Fruit fly (Drosophila melanogaster) whole organism, embryonic: ENCODE measurements around the gene sro.

Experiments used
- Atf6 ChIP-seq: fragments of 200-800 bp; sonication (Bioruptor generic); IDR thresholded peaks from 2 replicates; pipeline ENCODE4 v1.3.6; 2022; ENCODE audit warnings: missing biosample characterization, missing genetic modification characterization
- CG10543 ChIP-seq: fragments of 200-800 bp; sonication (Bioruptor generic); optimal IDR thresholded peaks from 3 replicates; lab custom pipeline; 2017; ENCODE audit warnings: missing biosample characterization, mild to moderate bottlenecking, missing genetic modification characterization, moderate library complexity
- CG10979 ChIP-seq: fragments of 200-800 bp; sonication (Bioruptor generic); optimal IDR thresholded peaks from 2 replicates; lab custom pipeline; 2018; ENCODE audit warnings: missing biosample characterization, mild to moderate bottlenecking, missing genetic modification characterization, moderate library complexity
- CG11504 ChIP-seq: fragments of 200-800 bp; sonication (Bioruptor generic); optimal IDR thresholded peaks from 3 replicates; lab custom pipeline; 2019; ENCODE audit warnings: missing biosample characterization, mild to moderate bottlenecking, missing genetic modification characterization, moderate library complexity
- CG12769 ChIP-seq: fragments of 200-800 bp; sonication (Bioruptor generic); optimal IDR thresholded peaks from 2 replicates; lab custom pipeline; 2019; ENCODE audit warnings: missing biosample characterization, mild to moderate bottlenecking, missing genetic modification characterization, moderate library complexity
- CG18011 ChIP-seq: fragments of 200-800 bp; sonication (Bioruptor generic); optimal IDR thresholded peaks from 2 replicates; lab custom pipeline; 2017; ENCODE audit warnings: missing biosample characterization, missing genetic modification characterization, mild to moderate bottlenecking, moderate library complexity, missing genotype
- CG30431 ChIP-seq: fragments of 200-800 bp; sonication (Bioruptor generic); optimal IDR thresholded peaks from 2 replicates; lab custom pipeline; 2017; ENCODE audit warnings: missing biosample characterization, missing genetic modification characterization
- CG32772 ChIP-seq: fragments of 200-800 bp; sonication (Bioruptor generic); IDR thresholded peaks from 2 replicates; pipeline ENCODE4 v1.3.6; 2022; ENCODE audit warnings: missing biosample characterization, missing genetic modification characterization
- CG34422 ChIP-seq: fragments of 200-800 bp; sonication (Bioruptor generic); IDR thresholded peaks from 3 replicates; pipeline ENCODE4 v1.3.6; 2022; ENCODE audit warnings: missing biosample characterization, missing genetic modification characterization
- CG6254 ChIP-seq: fragments of 200-800 bp; sonication (Bioruptor generic); optimal IDR thresholded peaks from 3 replicates; lab custom pipeline; 2017; ENCODE audit warnings: mild to moderate bottlenecking, missing biosample characterization, missing genetic modification reagents, missing genetic modification characterization
- CG6654 ChIP-seq: fragments of 200-800 bp; sonication (Bioruptor generic); optimal IDR thresholded peaks from 2 replicates; lab custom pipeline; 2017; ENCODE audit warnings: missing biosample characterization, mild to moderate bottlenecking, missing genetic modification characterization
- CG6765 ChIP-seq: fragments of 200-800 bp; sonication (Bioruptor generic); optimal IDR thresholded peaks from 3 replicates; lab custom pipeline; 2017; ENCODE audit warnings: missing biosample characterization, mild to moderate bottlenecking, missing genetic modification characterization
- CG7271 ChIP-seq: fragments of 200-800 bp; sonication (Bioruptor generic); optimal IDR thresholded peaks from 2 replicates; lab custom pipeline; 2018; ENCODE audit warnings: missing biosample characterization, mild to moderate bottlenecking, missing genetic modification characterization, moderate library complexity
- CG7987 ChIP-seq: fragments of 200-800 bp; sonication (Bioruptor generic); optimal IDR thresholded peaks from 2 replicates; lab custom pipeline; 2018; ENCODE audit warnings: missing biosample characterization, mild to moderate bottlenecking, missing genetic modification characterization, moderate library complexity
- CG8290 ChIP-seq, 3 experiments: fragments of 200-800 bp; sonication (Bioruptor generic); optimal IDR thresholded peaks; 2 replicates each; lab custom pipeline; 2016 to 2019; ENCODE audit warnings: missing biosample characterization in 3 of 3, missing genetic modification characterization in 3 of 3, mild to moderate bottlenecking in 2 of 3, moderate library complexity in 1 of 3
- Dll ChIP-seq: fragments of 200-800 bp; sonication (Bioruptor generic); IDR thresholded peaks from 4 replicates; pipeline ENCODE4 v1.3.6; 2022; ENCODE audit warnings: missing biosample characterization, missing genetic modification characterization; ENCODE audit not compliant: partially characterized antibody
- Drgx ChIP-seq: fragments of 200-800 bp; sonication (Bioruptor generic); IDR thresholded peaks from 2 replicates; pipeline ENCODE4 v1.3.6; 2022; ENCODE audit warnings: missing biosample characterization, missing genetic modification characterization
- Ets65A ChIP-seq: fragments of 200-800 bp; sonication (Bioruptor generic); peaks from one replicate; lab custom pipeline; 2016; ENCODE audit warnings: missing biosample characterization, missing genetic modification characterization
- GATAe ChIP-seq: fragments of 200-800 bp; sonication (Bioruptor generic); conservative IDR thresholded peaks from 2 replicates; pipeline ENCODE4 v1.3.6; 2022; ENCODE audit warnings: missing biosample characterization, missing genetic modification characterization
- HmgD ChIP-seq: fragments of 200-800 bp; sonication (Bioruptor generic); optimal IDR thresholded peaks from 3 replicates; lab custom pipeline; 2016; ENCODE audit warnings: missing biosample characterization, missing genetic modification characterization
- Hr3 ChIP-seq: fragments of 200-800 bp; sonication (Bioruptor generic); optimal IDR thresholded peaks from 3 replicates; lab custom pipeline; 2016; ENCODE audit warnings: missing biosample characterization, missing genetic modification characterization
- Hr78 ChIP-seq, 2 experiments: fragments of 200-800 bp in 1 of 2; fragments of >200 bp in 1 of 2; sonication (Bioruptor generic) in 1 of 2; optimal IDR thresholded peaks; 2 replicates each; lab custom pipeline; 2017 to 2019; ENCODE audit warnings: missing biosample characterization in 2 of 2, missing genetic modification characterization in 2 of 2, mild to moderate bottlenecking in 1 of 2, moderate library complexity in 1 of 2
- Ptx1 ChIP-seq: fragments of 200-800 bp; sonication (Bioruptor generic); IDR thresholded peaks from 2 replicates; pipeline ENCODE4 v1.3.6; 2022; ENCODE audit warnings: missing biosample characterization, missing genetic modification characterization
- Stat92E ChIP-seq, 3 experiments: fragments of >200 bp in 2 of 3; fragments of 200-800 bp in 1 of 3; sonication (Bioruptor generic) in 1 of 3; optimal IDR thresholded peaks; 2 replicates each; lab custom pipeline; 2017 to 2019; ENCODE audit warnings: missing biosample characterization in 3 of 3, missing genetic modification characterization in 3 of 3, mild to moderate bottlenecking in 1 of 3, moderate library complexity in 1 of 3
- ara ChIP-seq: fragments of 200-800 bp; sonication (Bioruptor generic); IDR thresholded peaks from 2 replicates; pipeline ENCODE4 v1.3.6; 2022; ENCODE audit warnings: missing biosample characterization, missing genetic modification characterization
- bcd ChIP-seq: fragments of 200-800 bp; sonication (Bioruptor generic); optimal IDR thresholded peaks from 2 replicates; lab custom pipeline; 2017; ENCODE audit warnings: missing biosample characterization, mild to moderate bottlenecking, missing genetic modification characterization
- bowl ChIP-seq: fragments of 200-800 bp; sonication (Bioruptor generic); IDR thresholded peaks from 2 replicates; pipeline ENCODE4 v1.3.6; 2022; ENCODE audit warnings: missing biosample characterization, missing genetic modification characterization
- crc ChIP-seq: fragments of 200-800 bp; sonication (Bioruptor generic); optimal IDR thresholded peaks from 2 replicates; lab custom pipeline; 2016; ENCODE audit warnings: missing biosample characterization, missing genetic modification characterization
- dmrt11E ChIP-seq: fragments of 200-800 bp; sonication (Bioruptor generic); optimal IDR thresholded peaks from 3 replicates; lab custom pipeline; 2018; ENCODE audit warnings: missing biosample characterization, mild to moderate bottlenecking, missing genetic modification characterization, moderate library complexity
- ftz-f1 ChIP-seq: fragments of 200-800 bp; sonication (Bioruptor generic); optimal IDR thresholded peaks from 2 replicates; lab custom pipeline; 2016; ENCODE audit warnings: missing biosample characterization, missing genetic modification characterization
- kay ChIP-seq: fragments of 200-800 bp; sonication (Bioruptor generic); optimal IDR thresholded peaks from 2 replicates; lab custom pipeline; 2016; ENCODE audit warnings: missing biosample characterization, missing genetic modification characterization
- kni ChIP-seq: fragments of 200-800 bp; sonication (Bioruptor generic); optimal IDR thresholded peaks from 3 replicates; lab custom pipeline; 2017; ENCODE audit warnings: mild to moderate bottlenecking, missing biosample characterization, missing genetic modification reagents, missing genetic modification characterization
- lab ChIP-seq: fragments of 200-800 bp; sonication (Bioruptor generic); optimal IDR thresholded peaks from 3 replicates; lab custom pipeline; 2017; ENCODE audit warnings: missing biosample characterization, missing genetic modification characterization, mild to moderate bottlenecking, moderate library complexity, missing genetic modification reagents
- mam ChIP-seq: fragments of 200-800 bp; sonication (Bioruptor generic); optimal IDR thresholded peaks from 3 replicates; lab custom pipeline; 2016; ENCODE audit warnings: missing biosample characterization, missing genetic modification characterization
- nerfin-2 ChIP-seq: fragments of 200-800 bp; sonication (Bioruptor generic); IDR thresholded peaks from 2 replicates; pipeline ENCODE4 v1.3.6; 2022; ENCODE audit warnings: missing biosample characterization, missing genetic modification characterization; ENCODE audit not compliant: partially characterized antibody
- odd ChIP-seq: fragments of 200-800 bp; sonication (Bioruptor generic); optimal IDR thresholded peaks from 2 replicates; lab custom pipeline; 2017; ENCODE audit warnings: missing biosample characterization, mild to moderate bottlenecking, missing genetic modification characterization
- pros ChIP-seq: fragments of 200-800 bp; sonication (Bioruptor generic); optimal IDR thresholded peaks from 3 replicates; lab custom pipeline; 2019; ENCODE audit warnings: missing biosample characterization, mild to moderate bottlenecking, missing genetic modification characterization, moderate library complexity
- run ChIP-seq: fragments of 200-800 bp; sonication (Bioruptor generic); optimal IDR thresholded peaks from 3 replicates; lab custom pipeline; 2018; ENCODE audit warnings: missing biosample characterization, mild to moderate bottlenecking, missing genetic modification characterization
- schlank ChIP-seq: fragments of 200-800 bp; sonication (Bioruptor generic); optimal IDR thresholded peaks from 2 replicates; lab custom pipeline; 2018; ENCODE audit warnings: missing biosample characterization, mild to moderate bottlenecking, missing genetic modification characterization
- sob ChIP-seq: fragments of 200-800 bp; sonication (Bioruptor generic); IDR thresholded peaks from 2 replicates; pipeline ENCODE4 v1.3.6; 2022; ENCODE audit warnings: missing biosample characterization, missing genetic modification characterization
- stc ChIP-seq: fragments of 200-800 bp; sonication (Bioruptor generic); IDR thresholded peaks from 2 replicates; pipeline ENCODE4 v1.3.6; 2022; ENCODE audit warnings: missing biosample characterization, missing genetic modification characterization
- twi ChIP-seq: fragments of 200-800 bp; optimal IDR thresholded peaks from 2 replicates; lab custom pipeline; 2019; ENCODE audit warnings: missing biosample characterization, mild to moderate bottlenecking, missing genetic modification characterization, moderate library complexity
- vfl ChIP-seq: fragments of 200-800 bp; sonication (Bioruptor generic); optimal IDR thresholded peaks from 2 replicates; lab custom pipeline; 2016; ENCODE audit warnings: missing biosample characterization, missing genetic modification characterization
- zfh1 ChIP-seq: fragments of 200-800 bp; sonication (Bioruptor generic); IDR thresholded peaks from 3 replicates; pipeline ENCODE4 v1.3.6; 2022; ENCODE audit warnings: missing biosample characterization, missing genetic modification characterization

The sro gene

DNA sequence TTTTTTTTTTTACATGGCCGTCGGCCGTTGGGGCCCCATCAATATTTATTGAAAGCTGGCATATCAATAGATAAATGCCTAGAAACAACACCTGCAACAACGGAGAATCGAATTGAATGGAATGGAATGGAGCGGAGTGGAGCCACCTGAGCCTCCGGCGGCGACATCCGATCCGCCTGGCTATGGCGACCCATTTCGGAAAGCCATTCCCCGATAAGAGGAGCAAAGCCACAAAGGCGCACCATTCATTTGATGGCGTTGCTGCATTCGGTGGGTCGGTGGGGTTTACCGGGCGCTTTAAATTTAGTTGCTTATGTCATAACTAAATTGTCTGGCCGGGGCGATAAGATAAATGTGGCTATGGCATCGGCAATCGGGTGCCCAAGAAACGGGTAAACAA is 12.5 kb upstream of the sro start (continued):
- TF ChIP-seq twi (peak; percentile 23), CG6254 (peak; percentile 44), CG32772 (peak; percentile 20; the same call in 1 of the 2 replicates), kni (GFP tag; lab: Kevin White, UChicago) (peak; percentile 24), kay (GFP tag; lab: Kevin White, UChicago) (no peak), CG7987 (GFP tag; lab: Kevin White, UChicago) (no peak), crc (GFP tag; lab: Kevin White, UChicago) (no peak), mam (GFP tag; lab: Kevin White, UChicago) (no peak), CG12769 (tag; lab: Kevin White, UChicago) (peak; percentile 80), Ets65A (GFP tag; lab: Kevin White, UChicago) (no peak), lab (GFP tag; lab: Kevin White, UChicago) (peak; percentile 0), Ptx1 (GFP tag; lab: Robert Waterston, UW) (0 out of 2 replicates have a peak, but pooled peaks have one; percentile 24), Hr3 (GFP tag; lab: Kevin White, UChicago) (no peak), zfh1 (no peak), run (tag; lab: Kevin White, UChicago) (no peak), vfl (GFP tag; lab: Kevin White, UChicago) (no peak), dmrt11E (tag; lab: Kevin White, UChicago) (no peak), CG6654 (GFP tag; lab: Kevin White, UChicago) (no peak), HmgD (no peak), Dll (GFP tag; lab: Robert Waterston, UW) (no peak), nerfin-2 (GFP tag; lab: Robert Waterston, UW) (no peak), Stat92E (GFP tag; optimal IDR thresholded peaks at IDR 0.05; lab: Kevin White, UChicago) (no peak), ara (GFP tag; lab: Robert Waterston, UW) (0 out of 2 replicates have a peak, but pooled peaks have one; percentile 28), pros (peak; percentile 3), bcd (GFP tag; lab: Kevin White, UChicago) (no peak), stc (no peak), schlank (no peak), CG7271 (tag; lab: Kevin White, UChicago) (no peak), CG10543 (peak; percentile 62), CG34422 (no peak), Atf6 (GFP tag; lab: Robert Waterston, UW) (no peak), CG8290 (GFP tag; optimal IDR thresholded peaks at IDR 0.05; lab: Kevin White, UChicago) (no peak), CG8290 (tag; optimal IDR thresholded peaks at IDR 0.05; lab: Kevin White, UChicago) (no peak), odd (peak; percentile 9), CG18011 (no peak), Drgx (GFP tag; lab: Robert Waterston, UW) (no peak), CG6765 (GFP tag; lab: Kevin White, UChicago) (no peak), CG11504 (tag; lab: Kevin White, UChicago) (no peak), Hr78 (GFP tag; optimal IDR thresholded peaks at IDR 0.05; lab: Kevin White, UChicago) (peak in 1 of 2 experiments; percentile 56), bowl (GFP tag; lab: Robert Waterston, UW) (no peak), sob (GFP tag; lab: Robert Waterston, UW) (0 out of 2 replicates have a peak, but pooled peaks have one; percentile 8), CG30431 (GFP tag; lab: Kevin White, UChicago) (no peak), ftz-f1 (peak; percentile 47), CG10979 (tag; lab: Kevin White, UChicago) (no peak), GATAe (GFP tag; lab: Robert Waterston, UW) (peak; percentile 20)
